Fruit fly (Drosophila melanogaster): ENCODE measurements around the gene inaF-A.

The inaF-A gene

DNA sequence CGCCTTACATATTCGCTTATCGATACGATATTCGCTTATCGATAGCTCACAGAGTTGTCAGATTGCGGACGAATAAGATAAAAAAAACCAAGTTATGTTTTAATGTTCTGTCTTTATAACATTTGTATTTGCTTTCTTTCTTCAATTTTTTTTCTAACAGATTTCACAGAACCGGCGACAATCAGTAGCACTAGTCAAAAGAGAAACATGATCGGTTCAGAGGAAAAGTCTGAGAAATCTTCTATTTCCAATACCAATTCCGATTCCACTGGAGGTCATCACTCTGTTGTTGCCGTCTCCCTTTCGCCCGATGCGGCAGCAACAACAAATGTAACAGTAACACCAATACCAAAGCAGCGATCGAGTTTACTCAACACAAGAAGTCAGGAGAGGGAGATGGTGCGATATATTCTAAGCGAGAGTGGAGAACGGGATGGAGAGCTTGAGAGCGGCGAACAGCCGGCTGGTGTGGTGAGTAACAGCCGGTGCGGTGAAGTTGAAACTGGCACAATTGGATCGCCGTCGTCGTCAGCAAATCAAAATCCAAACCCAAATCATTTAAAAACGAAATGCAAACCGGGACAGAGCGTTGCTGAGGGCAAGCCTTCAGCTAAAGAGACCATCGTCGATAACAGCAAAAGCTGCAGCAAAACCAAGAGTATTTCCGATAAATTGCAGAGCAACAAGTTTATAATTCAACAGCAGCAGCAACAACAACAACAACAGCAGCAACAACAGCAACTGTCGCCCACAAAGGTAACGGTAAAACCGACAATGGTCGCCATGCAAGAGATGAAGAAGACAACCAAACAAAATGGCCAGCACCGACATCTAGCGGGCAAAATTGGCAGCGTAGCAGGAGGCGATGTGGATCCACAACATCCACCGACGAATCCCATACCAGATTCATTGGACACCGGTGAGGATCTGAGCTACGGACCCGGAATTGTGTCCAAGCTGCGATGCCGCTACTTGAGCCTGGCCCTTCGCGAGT lies 51.8 kb downstream of the inaF-A start (continued):
- TF ChIP-seq tll (GFP tag; optimal IDR thresholded peaks at IDR 0.05), result peak in 1 of 2 experiments; percentile 84
- TF ChIP-seq CG2199 (GFP tag; IDR thresholded peaks at IDR 0.05), result no peak
- peak; percentile 73 for TF ChIP-seq CG12659 (GFP tag; optimal IDR thresholded peaks at IDR 0.05)
- TF ChIP-seq CG1647 (GFP tag; optimal IDR thresholded peaks at IDR 0.05), result peak; percentile 55
- 0 out of 3 replicates have a peak, but pooled peaks have one; percentile 21 for TF ChIP-seq gce (GFP tag; IDR thresholded peaks at IDR 0.05)
- peak; percentile 5 for TF ChIP-seq dmrt11E (tag; optimal IDR thresholded peaks at IDR 0.05)
- TF ChIP-seq Fer1 (GFP tag; optimal IDR thresholded peaks at IDR 0.05), result peak; percentile 71
- no peak for TF ChIP-seq bigmax (GFP tag; optimal IDR thresholded peaks at IDR 0.05)
- TF ChIP-seq CG14965 (GFP tag; optimal IDR thresholded peaks at IDR 0.05; ENCODE audit: borderline replicate concordance), result no peak
- no peak for TF ChIP-seq Kr (GFP tag; optimal IDR thresholded peaks at IDR 0.05)
- TF ChIP-seq Max (GFP tag; optimal IDR thresholded peaks at IDR 0.05), result peak; percentile 21
- no peak for TF ChIP-seq zen2 (GFP tag; IDR thresholded peaks at IDR 0.05; ENCODE audit: partially characterized antibody)
- peak; percentile 9; the same call in 1 of the 2 replicates for TF ChIP-seq onecut (GFP tag; IDR thresholded peaks at IDR 0.05)
- peak; percentile 19 for TF ChIP-seq CG17568 (GFP tag; optimal IDR thresholded peaks at IDR 0.05)
- peak; percentile 54 for TF ChIP-seq CG9609 (GFP tag; optimal IDR thresholded peaks at IDR 0.05)
- TF ChIP-seq fd64A (GFP tag; optimal IDR thresholded peaks at IDR 0.05), result no peak
- TF ChIP-seq pho (GFP tag; optimal IDR thresholded peaks at IDR 0.05), result peak; percentile 71
- no peak for TF ChIP-seq sr (GFP tag; IDR thresholded peaks at IDR 0.05)
- peak; percentile 19 for TF ChIP-seq sqz (GFP tag; optimal IDR thresholded peaks at IDR 0.05)
- peak; percentile 93 for TF ChIP-seq Ets65A (GFP tag)
- TF ChIP-seq cato (GFP tag; optimal IDR thresholded peaks at IDR 0.05; ENCODE audit: borderline replicate concordance), result no peak
- peak; percentile 66 for TF ChIP-seq B-H2 (GFP tag; optimal IDR thresholded peaks at IDR 0.05)
- TF ChIP-seq CG5245 (GFP tag; optimal IDR thresholded peaks at IDR 0.05), result no peak
- peak; percentile 53; the same call in 1 of the 2 replicates for TF ChIP-seq inv (GFP tag; IDR thresholded peaks at IDR 0.05; ENCODE audit: partially characterized antibody)
- TF ChIP-seq bowl (GFP tag; IDR thresholded peaks at IDR 0.05), result no peak
- TF ChIP-seq croc (GFP tag; conservative IDR thresholded peaks at IDR 0.05), result no peak
- no peak for TF ChIP-seq CG2875 (GFP tag; optimal IDR thresholded peaks at IDR 0.05)
- no peak for TF ChIP-seq sc (optimal IDR thresholded peaks at IDR 0.05)
- no peak for TF ChIP-seq sc (GFP tag; optimal IDR thresholded peaks at IDR 0.05)
- TF ChIP-seq ro (GFP tag; IDR thresholded peaks at IDR 0.05), result no peak
- TF ChIP-seq pita (GFP tag; optimal IDR thresholded peaks at IDR 0.05), result no peak
- TF ChIP-seq CrebB (tag; optimal IDR thresholded peaks at IDR 0.05), result no peak
- peak; percentile 23 for TF ChIP-seq CG17385 (GFP tag; optimal IDR thresholded peaks at IDR 0.05)
- peak; percentile 25; the same call in 1 of the 3 replicates for TF ChIP-seq vnd (GFP tag; IDR thresholded peaks at IDR 0.05; ENCODE audit: partially characterized antibody)
- peak in 1 of 2 experiments; percentile 31 for TF ChIP-seq insv (GFP tag; optimal IDR thresholded peaks at IDR 0.05)
- TF ChIP-seq her (GFP tag; optimal IDR thresholded peaks at IDR 0.05), result peak; percentile 55
- peak; percentile 39 for TF ChIP-seq CG18011 (GFP tag; optimal IDR thresholded peaks at IDR 0.05)
- TF ChIP-seq CG10209 (GFP tag; optimal IDR thresholded peaks at IDR 0.05), result peak; percentile 36
- peak; percentile 36; the same call in 1 of the 2 replicates for TF ChIP-seq sisA (GFP tag; IDR thresholded peaks at IDR 0.05)
- peak; percentile 35 for TF ChIP-seq dm (GFP tag; optimal IDR thresholded peaks at IDR 0.05)
- TF ChIP-seq lov (optimal IDR thresholded peaks at IDR 0.05), result no peak
- TF ChIP-seq lov (GFP tag; IDR thresholded peaks at IDR 0.05), result no peak
- TF ChIP-seq cas (GFP tag; IDR thresholded peaks at IDR 0.05), result no peak
- peak; percentile 44 for TF ChIP-seq vfl (GFP tag; optimal IDR thresholded peaks at IDR 0.05)
- TF ChIP-seq Drgx (GFP tag; IDR thresholded peaks at IDR 0.05), result no peak
- TF ChIP-seq CG10267 (tag; optimal IDR thresholded peaks at IDR 0.05), result peak; percentile 65
- no peak for TF ChIP-seq toy (GFP tag; IDR thresholded peaks at IDR 0.05)
- no peak for TF ChIP-seq MTF-1 (GFP tag; optimal IDR thresholded peaks at IDR 0.05; ENCODE audit: borderline replicate concordance)

Data from whole organism, embryonic.